Worm (Caenorhabditis elegans): ENCODE data around the gene str-256.
A peak's percentile ranks its signal among the peaks of the same experiment; 100 is the strongest.

DNA sequence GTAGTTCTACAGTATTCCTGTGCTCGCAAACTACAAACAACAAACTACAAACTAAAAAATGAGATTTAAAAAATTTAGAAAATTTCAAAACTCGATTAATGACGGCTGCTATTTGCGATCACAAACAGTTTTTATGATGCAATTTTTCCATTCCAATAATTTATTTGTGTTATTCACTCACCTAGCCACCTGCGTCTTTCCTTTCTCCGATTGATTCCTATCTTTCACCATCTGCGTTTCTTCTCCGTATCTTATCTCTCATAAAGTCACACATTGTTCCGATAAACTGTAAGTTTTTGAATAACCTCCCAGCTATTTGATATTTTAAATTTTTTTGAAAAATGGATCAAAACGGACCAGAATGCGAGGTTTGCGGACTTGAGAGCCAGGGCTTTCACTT, 33.0 kb upstream of the str-256 start, which contains the start of gene nhr-132:
- TF ChIP-seq pqm-1 (tag; optimal IDR thresholded peaks at IDR 0.05) (peak; percentile 73), aly-2 (tag; optimal IDR thresholded peaks at IDR 0.05) (no peak), elt-3 (tag; optimal IDR thresholded peaks at IDR 0.05) (peak in 1 of 3 experiments; percentile 58), unc-62 (GFP tag; optimal IDR thresholded peaks at IDR 0.05) (no peak), ama-1 (optimal IDR thresholded peaks at IDR 0.05) (no peak), mml-1 (tag; optimal IDR thresholded peaks at IDR 0.05) (no peak), nhr-28 (tag; optimal IDR thresholded peaks at IDR 0.05) (no peak), nhr-76 (tag; optimal IDR thresholded peaks at IDR 0.05) (no peak), fkh-10 (GFP tag; optimal IDR thresholded peaks at IDR 0.05) (no peak), nfya-1 (tag; optimal IDR thresholded peaks at IDR 0.05; ENCODE audit: insufficient read depth) (no peak), nhr-237 (tag; optimal IDR thresholded peaks at IDR 0.05) (no peak), R02D3.7 (tag; optimal IDR thresholded peaks at IDR 0.05) (no peak)

Measured in whole organism, L3 larva.